Fruit fly (Drosophila melanogaster) whole organism, wandering third instar larva: Measurements from ENCODE around the gene Cngl.

Source experiments
- GATAd ChIP-seq: sonication (Bioruptor generic); optimal IDR thresholded peaks from 2 replicates; lab custom pipeline; 2016; ENCODE audit warnings: missing biosample characterization, missing genetic modification characterization
- dmrt93B ChIP-seq: fragments of 200-800 bp; sonication (Bioruptor generic); optimal IDR thresholded peaks from 2 replicates; lab custom pipeline; 2018; ENCODE audit warnings: missing biosample characterization, mild to moderate bottlenecking, missing genetic modification characterization
- woc ChIP-seq: sonication (Bioruptor generic); optimal IDR thresholded peaks from 2 replicates; lab custom pipeline; 2016; ENCODE audit warnings: missing biosample characterization, mild to moderate bottlenecking, missing genetic modification characterization

dm6 chrX:15342017-15342416, 99.0 kb downstream of the Cngl start, which contains the start of gene CG9123:
- TF ChIP-seq dmrt93B (no peak), woc (GFP tag; lab: Kevin White, UChicago) (no peak), GATAd (GFP tag; lab: Kevin White, UChicago) (no peak)
